Worm (Caenorhabditis elegans) whole organism, mixed stage, embryonic: Measurements from ENCODE around the gene dbl-1.
A peak's percentile ranks its signal among the peaks of the same experiment; 100 is the strongest.

ENCODE experiments used
- M03D4.4 ChIP-seq: sonication (generic microtip); optimal IDR thresholded peaks from 2 replicates; lab custom pipeline; 2017; ENCODE audit warnings: mild to moderate bottlenecking, missing genetic modification characterization, missing compliant biosample characterization
- bed-3 ChIP-seq: fragments of 200-800 bp; sonication (Bioruptor generic); optimal IDR thresholded peaks from 3 replicates; lab custom pipeline; 2018; ENCODE audit warnings: mild to moderate bottlenecking, missing genetic modification characterization, moderate library complexity, missing compliant biosample characterization
- ceh-39 ChIP-seq: fragments of 150-350 bp; optimal IDR thresholded peaks from 2 replicates; lab custom pipeline; 2014; ENCODE audit warnings: missing biosample characterization, missing genetic modification characterization
- ceh-43 ChIP-seq: fragments of 200-800 bp; sonication (Bioruptor generic); optimal IDR thresholded peaks from 2 replicates; lab custom pipeline; 2018; ENCODE audit warnings: mild to moderate bottlenecking, missing genetic modification characterization, moderate library complexity, missing compliant biosample characterization
- ceh-83 ChIP-seq: fragments of 200-800 bp; sonication (Bioruptor generic); optimal IDR thresholded peaks from 2 replicates; lab custom pipeline; 2018; ENCODE audit warnings: mild to moderate bottlenecking, missing genetic modification characterization, missing compliant biosample characterization
- ces-1 ChIP-seq: fragments of 150-350 bp; optimal IDR thresholded peaks from 2 replicates; lab custom pipeline; 2014; ENCODE audit warnings: missing biosample characterization, missing genetic modification reagents, missing genetic modification characterization
- cnd-1 ChIP-seq: fragments of 200-800 bp; sonication (Bioruptor generic); optimal IDR thresholded peaks from 2 replicates; lab custom pipeline; 2018; ENCODE audit warnings: mild to moderate bottlenecking, missing genetic modification characterization, missing compliant biosample characterization
- drap-1 ChIP-seq: fragments of 200-800 bp; sonication (Bioruptor generic); optimal IDR thresholded peaks from 3 replicates; lab custom pipeline; 2018; ENCODE audit warnings: mild to moderate bottlenecking, missing genetic modification characterization, missing compliant biosample characterization
- elt-1 ChIP-seq: sonication (generic microtip); optimal IDR thresholded peaks from 2 replicates; lab custom pipeline; 2017; ENCODE audit warnings: missing genetic modification characterization, mild to moderate bottlenecking, missing compliant biosample characterization, antibody characterized with exemption, moderate library complexity, borderline replicate concordance; ENCODE audit not compliant: insufficient read depth
- flh-1 ChIP-seq: fragments of 200-800 bp; sonication (Bioruptor generic); optimal IDR thresholded peaks from 2 replicates; lab custom pipeline; 2018; ENCODE audit warnings: mild to moderate bottlenecking, missing genetic modification characterization, moderate library complexity, missing compliant biosample characterization
- ham-2 ChIP-seq: fragments of 200-800 bp; sonication (Bioruptor generic); optimal IDR thresholded peaks from 2 replicates; lab custom pipeline; 2018; ENCODE audit warnings: mild to moderate bottlenecking, missing genetic modification characterization, missing compliant biosample characterization
- hlh-1 ChIP-seq: fragments of 150-350 bp; optimal IDR thresholded peaks from 2 replicates; lab custom pipeline; 2014; ENCODE audit warnings: missing biosample characterization, missing genetic modification reagents, missing genetic modification characterization
- lin-13 ChIP-seq: fragments of 150-350 bp; optimal IDR thresholded peaks from 2 replicates; lab custom pipeline; 2014; ENCODE audit warnings: missing biosample characterization, missing genetic modification characterization
- lin-32 ChIP-seq: fragments of 200-800 bp; sonication (Bioruptor generic); optimal IDR thresholded peaks from 2 replicates; lab custom pipeline; 2018; ENCODE audit warnings: mild to moderate bottlenecking, missing genetic modification characterization, missing compliant biosample characterization
- lsy-2 ChIP-seq: fragments of 150-350 bp; optimal IDR thresholded peaks from 2 replicates; lab custom pipeline; 2014; ENCODE audit warnings: missing biosample characterization, missing genetic modification characterization
- mab-5 ChIP-seq: fragments of 150-350 bp; optimal IDR thresholded peaks from 2 replicates; lab custom pipeline; 2014; ENCODE audit warnings: missing biosample characterization, missing genetic modification characterization
- mep-1 ChIP-seq: fragments of 150-350 bp; optimal IDR thresholded peaks from 2 replicates; lab custom pipeline; 2017; ENCODE audit warnings: missing biosample characterization, missing genetic modification reagents, missing genetic modification characterization, inconsistent platforms
- mls-2 ChIP-seq: sonication (generic microtip); optimal IDR thresholded peaks from 2 replicates; lab custom pipeline; 2016; ENCODE audit warnings: mild to moderate bottlenecking, missing genetic modification characterization, moderate library complexity, missing compliant biosample characterization
- nhr-12 ChIP-seq: fragments of 150-350 bp; optimal IDR thresholded peaks from 2 replicates; lab custom pipeline; 2014; ENCODE audit warnings: missing biosample characterization, missing genetic modification characterization
- nhr-2 ChIP-seq: fragments of 150-350 bp; optimal IDR thresholded peaks from 2 replicates; lab custom pipeline; 2014; ENCODE audit warnings: missing biosample characterization, missing genetic modification characterization
- nhr-237 ChIP-seq: fragments of 150-350 bp; optimal IDR thresholded peaks from 2 replicates; lab custom pipeline; 2014; ENCODE audit warnings: missing biosample characterization, missing genetic modification characterization
- nhr-76 ChIP-seq: sonication (generic microtip); optimal IDR thresholded peaks from 2 replicates; lab custom pipeline; 2017; ENCODE audit warnings: missing biosample characterization, missing genetic modification characterization
- snpc-4 ChIP-seq: fragments of 150-350 bp; optimal IDR thresholded peaks from 2 replicates; lab custom pipeline; 2014; ENCODE audit warnings: missing biosample characterization, missing genetic modification characterization
- sptf-1 ChIP-seq: sonication (generic microtip); optimal IDR thresholded peaks from 2 replicates; lab custom pipeline; 2017; ENCODE audit warnings: mild to moderate bottlenecking, missing genetic modification characterization, moderate library complexity, missing compliant biosample characterization
- unc-120 ChIP-seq: sonication (generic microtip); optimal IDR thresholded peaks from 2 replicates; lab custom pipeline; 2017; ENCODE audit warnings: missing genetic modification characterization, missing compliant biosample characterization; ENCODE audit not compliant: poor library complexity, severe bottlenecking
- unc-39 ChIP-seq: fragments of 150-350 bp; optimal IDR thresholded peaks from 2 replicates; lab custom pipeline; 2014; ENCODE audit warnings: missing biosample characterization, missing genetic modification characterization
- unc-62 ChIP-seq: fragments of 150-350 bp; optimal IDR thresholded peaks from 2 replicates; lab custom pipeline; 2014; ENCODE audit warnings: missing biosample characterization, missing genetic modification reagents, missing genetic modification characterization
- ztf-11 ChIP-seq: fragments of 150-350 bp; optimal IDR thresholded peaks from 2 replicates; lab custom pipeline; 2014; ENCODE audit warnings: missing biosample characterization, missing genetic modification characterization

Gene dbl-1

ce11 chrV:6764972-6765371 is 7.0 kb downstream of the dbl-1 start, which contains the start of gene bbs-8:
bbs-8 (minus strand) TSS chrV:6765072.
- TF ChIP-seq lsy-2 (tag; lab: Kevin White, UChicago), result no peak
- no peak for TF ChIP-seq ztf-11
- TF ChIP-seq sptf-1 (tag; lab: Kevin White, UChicago), result no peak
- no peak for TF ChIP-seq M03D4.4 (tag; lab: Kevin White, UChicago)
- TF ChIP-seq cnd-1 (tag; lab: Kevin White, UChicago), result no peak
- TF ChIP-seq ham-2 (GFP tag; lab: Kevin White, UChicago), result no peak
- TF ChIP-seq nhr-76 (tag; lab: Kevin White, UChicago), result no peak
- no peak for TF ChIP-seq lin-32 (GFP tag; lab: Kevin White, UChicago)
- TF ChIP-seq ceh-83 (GFP tag; lab: Kevin White, UChicago), result no peak
- no peak for TF ChIP-seq unc-39 (tag; lab: Kevin White, UChicago)
- TF ChIP-seq bed-3 (GFP tag; lab: Kevin White, UChicago), result no peak
- no peak for TF ChIP-seq mep-1 (tag; lab: Kevin White, UChicago)
- no peak for TF ChIP-seq ces-1 (GFP tag; lab: Kevin White, UChicago)
- TF ChIP-seq snpc-4, result no peak
- no peak for TF ChIP-seq hlh-1 (tag; lab: Kevin White, UChicago)
- no peak for TF ChIP-seq flh-1 (GFP tag; lab: Kevin White, UChicago)

- TF ChIP-seq nhr-12 (tag; lab: Kevin White, UChicago) (no peak), mls-2 (tag; lab: Kevin White, UChicago) (no peak), unc-120 (tag; lab: Kevin White, UChicago) (peak; percentile 47), hlh-1 (tag; lab: Kevin White, UChicago) (peak; percentile 60)
Measured at ce11 chrV:6767576-6767975, 9.6 kb downstream of the dbl-1 start.

DNA sequence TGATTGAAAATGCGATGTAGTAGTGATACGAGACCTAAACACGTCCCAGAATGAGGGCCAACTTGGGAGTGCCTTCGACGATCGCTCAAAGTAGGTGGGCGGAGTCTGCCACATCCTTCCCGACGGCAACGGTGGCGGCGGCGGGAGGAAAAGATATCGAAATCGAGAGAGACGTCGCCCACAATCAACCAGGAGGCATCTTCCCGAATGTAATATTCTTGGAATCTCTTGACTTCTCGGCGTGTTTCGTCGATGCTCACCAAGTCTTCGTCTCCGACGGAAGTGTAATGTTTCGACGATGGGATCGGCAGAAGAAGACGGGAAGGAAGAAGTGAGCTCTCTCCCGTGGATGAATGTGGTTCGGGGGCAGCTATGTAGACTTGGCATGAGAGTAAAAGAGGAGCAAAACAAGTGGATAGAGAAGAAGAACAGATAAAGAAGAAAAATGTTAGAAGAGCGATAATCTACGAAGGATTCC is 10.6 kb downstream of the dbl-1 start, which contains the start of the genes T25F10.1 and clik-1:
Gene T25F10.1 (plus strand): TSS at position 51 of the 478 bp plus-strand sequence.
Gene clik-1 (minus strand): TSS at position 281 of the 478 bp plus-strand sequence.
- TF ChIP-seq flh-1 (GFP tag; lab: Kevin White, UChicago) (no peak), hlh-1 (tag; lab: Kevin White, UChicago) (peak; percentile 31), unc-120 (tag; lab: Kevin White, UChicago) (peak; percentile 90), unc-62 (GFP tag; lab: Kevin White, UChicago) (peak; percentile 9), mep-1 (tag; lab: Kevin White, UChicago) (no peak)

DNA sequence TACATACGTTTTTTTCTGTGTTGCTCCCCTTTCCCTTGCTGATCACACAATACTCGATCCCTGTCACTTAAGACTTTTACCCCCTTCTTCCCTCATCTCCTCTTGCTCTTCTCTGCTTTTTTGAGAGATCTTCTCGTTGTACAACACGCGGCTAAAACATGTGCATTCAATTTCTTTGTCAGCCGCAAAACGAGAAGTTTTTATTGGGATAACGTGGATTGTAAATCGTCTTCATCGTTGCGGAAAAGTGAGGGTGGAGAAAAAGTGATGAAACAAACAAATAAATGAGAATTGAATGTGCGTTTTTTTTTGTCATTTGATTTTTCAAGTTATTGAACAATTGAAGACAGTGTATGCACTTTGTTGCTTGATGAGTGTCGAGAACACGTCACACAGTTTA is 11.5 kb downstream of the dbl-1 start:
- TF ChIP-seq ceh-83 (GFP tag; lab: Kevin White, UChicago) (no peak), ceh-39 (tag; lab: Kevin White, UChicago) (no peak), ceh-43 (GFP tag; lab: Kevin White, UChicago) (no peak), lin-13 (tag; lab: Kevin White, UChicago) (no peak), sptf-1 (tag; lab: Kevin White, UChicago) (no peak), nhr-237 (tag; lab: Kevin White, UChicago) (no peak), lin-32 (GFP tag; lab: Kevin White, UChicago) (no peak), mab-5 (tag; lab: Kevin White, UChicago) (no peak), flh-1 (GFP tag; lab: Kevin White, UChicago) (no peak), cnd-1 (tag; lab: Kevin White, UChicago) (no peak), nhr-2 (no peak), elt-1 (tag; lab: Kevin White, UChicago) (no peak)
- TF ChIP-seq, all 35 proteins: peak for 0

DNA sequence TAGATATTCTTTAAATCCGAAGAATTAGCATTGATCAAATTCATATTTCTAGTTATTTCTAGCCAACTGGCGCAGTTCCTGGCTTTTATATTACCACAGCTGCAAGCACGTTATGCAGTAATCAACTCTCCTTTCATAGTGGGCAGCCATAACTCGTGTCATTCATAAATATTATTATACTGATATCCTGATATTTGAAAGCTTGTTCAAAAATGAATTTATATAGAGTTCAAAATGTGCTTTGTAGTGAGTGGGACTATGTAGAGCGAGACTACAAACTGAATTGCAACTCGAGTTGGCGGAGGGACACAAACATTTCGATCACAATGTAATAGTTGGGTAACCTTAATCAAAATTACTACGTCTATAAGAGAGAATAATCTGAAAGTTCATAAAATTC is 13.7 kb downstream of the dbl-1 start, which contains the start of gene srh-30:
Gene srh-30 (minus strand): TSS at position 101 of the 400 bp plus-strand sequence.
- TF ChIP-seq snpc-4 (no peak), drap-1 (GFP tag; lab: Kevin White, UChicago) (no peak), ham-2 (GFP tag; lab: Kevin White, UChicago) (no peak)

DNA sequence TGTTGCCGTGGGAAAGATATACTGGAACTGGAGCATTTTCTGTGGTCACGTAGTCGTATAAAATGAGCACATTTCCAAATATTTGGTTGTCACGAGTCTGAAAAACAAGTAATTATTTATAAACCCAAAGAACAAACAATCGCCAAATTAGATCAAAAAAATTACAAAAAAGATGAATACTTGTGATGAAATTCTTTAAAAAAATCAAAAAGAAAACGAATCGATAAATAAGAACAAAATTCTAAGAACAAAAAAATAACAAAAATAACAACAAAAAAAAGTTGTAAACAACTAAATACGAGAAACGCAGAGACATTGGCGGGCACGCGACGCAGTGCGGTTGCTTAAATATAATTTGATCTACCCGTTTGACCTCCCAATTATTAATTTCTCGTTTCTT is 15.8 kb downstream of the dbl-1 start, which contains the start of gene ZC404.16:
Gene ZC404.16 (minus strand): TSS at position 101 of the 400 bp plus-strand sequence.
- TF ChIP-seq hlh-1 (tag; lab: Kevin White, UChicago) (no peak), unc-120 (tag; lab: Kevin White, UChicago) (no peak), nhr-237 (tag; lab: Kevin White, UChicago) (no peak), nhr-76 (tag; lab: Kevin White, UChicago) (no peak), ceh-83 (GFP tag; lab: Kevin White, UChicago) (no peak), ceh-39 (tag; lab: Kevin White, UChicago) (no peak), mep-1 (tag; lab: Kevin White, UChicago) (no peak), unc-62 (GFP tag; lab: Kevin White, UChicago) (no peak), nhr-12 (tag; lab: Kevin White, UChicago) (no peak)
